Worm (Caenorhabditis elegans) whole organism, mixed stage, embryonic: ENCODE data around the gene nhr-201.

Source experiments
- blmp-1 ChIP-seq: fragments of 150-350 bp; optimal IDR thresholded peaks from 2 replicates; lab custom pipeline; 2014; ENCODE audit warnings: missing biosample characterization, missing genetic modification characterization
- ces-1 ChIP-seq: fragments of 150-350 bp; optimal IDR thresholded peaks from 2 replicates; lab custom pipeline; 2014; ENCODE audit warnings: missing biosample characterization, missing genetic modification reagents, missing genetic modification characterization
- elt-1 ChIP-seq: sonication (generic microtip); optimal IDR thresholded peaks from 2 replicates; lab custom pipeline; 2017; ENCODE audit warnings: missing genetic modification characterization, mild to moderate bottlenecking, missing compliant biosample characterization, antibody characterized with exemption, moderate library complexity, borderline replicate concordance; ENCODE audit not compliant: insufficient read depth
- lin-13 ChIP-seq: fragments of 150-350 bp; optimal IDR thresholded peaks from 2 replicates; lab custom pipeline; 2014; ENCODE audit warnings: missing biosample characterization, missing genetic modification characterization
- mep-1 ChIP-seq: fragments of 150-350 bp; optimal IDR thresholded peaks from 2 replicates; lab custom pipeline; 2017; ENCODE audit warnings: missing biosample characterization, missing genetic modification reagents, missing genetic modification characterization, inconsistent platforms
- nhr-2 ChIP-seq: fragments of 150-350 bp; optimal IDR thresholded peaks from 2 replicates; lab custom pipeline; 2014; ENCODE audit warnings: missing biosample characterization, missing genetic modification characterization
- nhr-237 ChIP-seq: fragments of 150-350 bp; optimal IDR thresholded peaks from 2 replicates; lab custom pipeline; 2014; ENCODE audit warnings: missing biosample characterization, missing genetic modification characterization
- nhr-76 ChIP-seq: sonication (generic microtip); optimal IDR thresholded peaks from 2 replicates; lab custom pipeline; 2017; ENCODE audit warnings: missing biosample characterization, missing genetic modification characterization
- pha-4 ChIP-seq: fragments of 150-350 bp; optimal IDR thresholded peaks from 2 replicates; lab custom pipeline; 2018; ENCODE audit warnings: missing biosample characterization, missing genetic modification reagents, missing genetic modification characterization
- snpc-4 ChIP-seq: fragments of 150-350 bp; optimal IDR thresholded peaks from 2 replicates; lab custom pipeline; 2014; ENCODE audit warnings: missing biosample characterization, missing genetic modification characterization
- unc-39 ChIP-seq: fragments of 150-350 bp; optimal IDR thresholded peaks from 2 replicates; lab custom pipeline; 2014; ENCODE audit warnings: missing biosample characterization, missing genetic modification characterization
- zip-8 ChIP-seq: fragments of 150-350 bp; optimal IDR thresholded peaks from 2 replicates; lab custom pipeline; 2014; ENCODE audit warnings: missing biosample characterization, missing genetic modification characterization

DNA sequence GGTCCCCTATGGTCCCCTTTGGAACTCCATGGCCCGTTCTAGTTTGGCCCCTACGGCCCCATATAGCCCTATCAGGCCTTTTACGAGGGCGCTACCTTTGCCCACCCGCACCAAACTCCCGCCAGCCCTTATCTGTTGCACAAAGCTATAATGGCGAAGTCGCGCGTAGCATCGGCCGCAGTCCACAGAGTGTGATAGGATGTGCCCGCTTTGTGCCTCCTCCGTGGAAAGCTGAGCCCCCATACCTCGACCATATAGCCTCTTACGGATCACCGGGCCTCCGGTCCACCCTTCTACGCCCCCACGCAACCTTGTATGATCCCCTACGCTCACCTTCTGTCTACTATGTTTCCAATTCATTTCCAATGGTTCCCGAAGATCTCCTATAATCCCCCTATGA, 17.6 kb upstream of the nhr-201 start:
- TF ChIP-seq elt-1 (tag; lab: Kevin White, UChicago), result no peak
- no peak for TF ChIP-seq unc-39
- TF ChIP-seq mep-1 (tag; lab: Kevin White, UChicago), result no peak
- no peak for TF ChIP-seq ces-1
- no peak for TF ChIP-seq snpc-4
- TF ChIP-seq nhr-76, result no peak
- TF ChIP-seq zip-8, result no peak
- no peak for TF ChIP-seq blmp-1 (tag; lab: Kevin White, UChicago)
- no peak for TF ChIP-seq lin-13
- no peak for TF ChIP-seq nhr-237
- TF ChIP-seq nhr-2, result no peak
- TF ChIP-seq pha-4 (tag; lab: Kevin White, UChicago), result no peak
